Fruit fly (Drosophila melanogaster): ENCODE data around the gene Hsp60A.

Gene Hsp60A

DNA sequence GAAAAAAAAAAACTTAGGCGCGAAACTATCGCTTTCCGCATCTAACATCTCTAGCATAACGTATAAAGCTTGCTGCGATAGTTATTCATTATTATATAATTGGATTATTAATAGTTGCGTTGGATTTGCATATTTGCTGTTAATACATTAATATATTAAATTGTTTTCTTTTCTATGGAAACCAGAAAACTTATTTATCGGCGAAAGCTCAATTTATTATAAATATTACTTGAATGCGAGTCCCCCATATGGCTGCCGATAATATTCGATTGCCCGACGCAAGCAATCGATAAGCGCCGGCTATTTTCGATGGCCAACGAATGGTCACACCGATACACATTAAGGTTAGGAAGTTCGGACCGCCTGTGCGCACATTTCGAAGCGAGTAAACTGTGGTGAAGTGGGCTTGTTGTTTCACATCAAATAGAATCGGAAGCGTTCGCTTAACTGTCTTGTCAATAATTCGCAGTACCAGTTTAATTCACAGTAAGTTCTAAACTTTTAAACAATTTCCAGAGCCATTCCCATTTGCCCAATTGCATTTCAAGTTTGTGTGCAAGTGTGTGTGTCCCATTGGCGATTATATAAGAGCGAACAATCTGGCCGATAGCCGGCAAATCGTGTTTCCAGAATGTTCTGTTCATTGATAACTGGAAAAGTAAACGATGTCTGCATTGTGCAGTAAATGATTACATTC lies at the start of gene Hsp60A (continued):
- no peak for TF ChIP-seq spab (GFP tag; optimal IDR thresholded peaks at IDR 0.05)
- TF ChIP-seq Smox (GFP tag; optimal IDR thresholded peaks at IDR 0.05): peak; percentile 50
- peak; percentile 84 for TF ChIP-seq svp (GFP tag)
- peak; percentile 34 for TF ChIP-seq CG6854 (GFP tag; optimal IDR thresholded peaks at IDR 0.05)
- no peak for TF ChIP-seq CG7368 (GFP tag; optimal IDR thresholded peaks at IDR 0.05)
- peak; percentile 30 for TF ChIP-seq CG32006 (GFP tag; optimal IDR thresholded peaks at IDR 0.05)
- peak; percentile 52 for TF ChIP-seq Ets96B (tag; optimal IDR thresholded peaks at IDR 0.05)
- TF ChIP-seq CG10669 (GFP tag; optimal IDR thresholded peaks at IDR 0.05): peak; percentile 16
- TF ChIP-seq CG8319 (GFP tag; optimal IDR thresholded peaks at IDR 0.05): no peak

DNA sequence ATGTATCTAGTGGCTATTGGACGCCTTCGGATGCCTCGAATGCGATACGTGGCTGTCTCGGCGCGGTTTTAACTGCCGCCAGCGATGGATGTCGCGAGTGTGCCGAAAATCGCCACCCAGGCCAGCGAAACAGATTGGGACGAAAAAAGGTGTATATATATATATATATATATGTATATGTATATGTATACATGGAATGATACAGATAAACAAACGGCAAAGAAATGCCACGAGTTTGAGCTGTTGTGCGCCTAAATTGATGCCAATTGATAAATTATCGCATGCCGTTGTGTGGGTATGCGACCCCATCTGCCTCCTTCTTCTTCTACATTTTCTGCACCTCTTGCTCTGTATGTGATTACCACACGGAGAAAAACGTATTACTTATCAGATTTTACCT lies 48.8 kb upstream of the Hsp60A start, which contains the start of gene CG1545:
Gene CG1545 (minus strand): TSS at position 101 of the 400 bp plus-strand sequence.
- no peak for TF ChIP-seq net (GFP tag; optimal IDR thresholded peaks at IDR 0.05)
- no peak for TF ChIP-seq CG1621 (tag; optimal IDR thresholded peaks at IDR 0.05)
- no peak for TF ChIP-seq CG6163 (GFP tag; IDR thresholded peaks at IDR 0.05)
- TF ChIP-seq Gug (GFP tag; IDR thresholded peaks at IDR 0.05): no peak
- TF ChIP-seq CG16779 (tag; optimal IDR thresholded peaks at IDR 0.05): no peak
- TF ChIP-seq Eip78C (GFP tag): no peak
- TF ChIP-seq fd85E (GFP tag; optimal IDR thresholded peaks at IDR 0.05): no peak
- no peak for TF ChIP-seq Met (GFP tag; optimal IDR thresholded peaks at IDR 0.05)
- TF ChIP-seq Sox102F (GFP tag; optimal IDR thresholded peaks at IDR 0.05): no peak
- no peak for TF ChIP-seq Hr39 (GFP tag; optimal IDR thresholded peaks at IDR 0.05)
- TF ChIP-seq CG6854 (GFP tag; optimal IDR thresholded peaks at IDR 0.05): no peak
- TF ChIP-seq CG7368 (GFP tag; optimal IDR thresholded peaks at IDR 0.05): no peak
- TF ChIP-seq CG31627 (GFP tag; optimal IDR thresholded peaks at IDR 0.05): no peak
- TF ChIP-seq CG15336 (GFP tag; IDR thresholded peaks at IDR 0.05): no peak
- TF ChIP-seq CG3032 (tag; optimal IDR thresholded peaks at IDR 0.05): no peak
- TF ChIP-seq Blimp-1 (GFP tag; optimal IDR thresholded peaks at IDR 0.05): no peak
- no peak for TF ChIP-seq CG3919 (GFP tag; optimal IDR thresholded peaks at IDR 0.05)
- TF ChIP-seq fkh (GFP tag; optimal IDR thresholded peaks at IDR 0.05): no peak

DNA sequence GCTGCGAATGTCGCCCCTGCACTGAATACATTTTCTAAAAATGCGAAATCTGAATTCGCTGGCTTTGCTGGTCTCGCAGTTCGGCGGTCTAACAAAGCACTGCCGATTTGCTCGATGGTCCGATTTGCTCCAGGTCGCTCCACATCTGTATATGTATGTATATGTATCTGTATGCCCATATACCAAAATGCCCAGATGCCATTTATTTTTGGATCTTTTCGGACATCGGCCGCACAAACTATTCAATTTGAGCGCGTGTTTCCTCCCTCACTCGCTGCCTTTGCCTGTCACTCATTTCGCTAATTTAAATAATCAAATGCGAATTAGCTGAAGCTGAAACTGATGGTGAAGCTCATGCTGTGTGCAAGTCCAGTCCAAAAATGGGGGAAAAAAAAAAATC lies 45.2 kb upstream of the Hsp60A start, which contains the start of gene CG1537:
Gene CG1537 (minus strand): TSS at position 101 of the 400 bp plus-strand sequence.
- TF ChIP-seq CG9139 (GFP tag; optimal IDR thresholded peaks at IDR 0.05): no peak

DNA sequence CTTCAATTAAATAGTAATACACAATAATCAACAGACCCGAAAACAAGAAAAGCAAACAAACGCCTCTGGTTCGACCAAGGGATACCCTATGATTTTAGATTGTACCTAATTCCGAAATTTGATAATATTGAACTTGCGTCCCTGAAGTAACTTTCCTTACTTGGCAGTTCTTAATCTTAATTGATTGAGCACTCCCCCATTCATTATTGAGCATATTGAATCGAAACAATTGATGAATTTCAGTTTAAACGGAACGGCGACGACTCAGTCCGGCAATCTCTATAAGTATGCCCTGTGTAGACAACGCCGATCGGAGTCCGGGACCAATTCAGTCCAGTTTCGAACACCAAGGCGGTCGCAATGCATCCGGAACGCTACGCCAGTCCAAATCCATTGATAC lies 42.0 kb upstream of the Hsp60A start, which contains the start of gene CG15203:
Gene CG15203 (plus strand): TSS at position 301 of the 400 bp plus-strand sequence.
- no peak for TF ChIP-seq CG32006 (GFP tag; optimal IDR thresholded peaks at IDR 0.05)
- TF ChIP-seq svp (GFP tag): peak; percentile 37

DNA sequence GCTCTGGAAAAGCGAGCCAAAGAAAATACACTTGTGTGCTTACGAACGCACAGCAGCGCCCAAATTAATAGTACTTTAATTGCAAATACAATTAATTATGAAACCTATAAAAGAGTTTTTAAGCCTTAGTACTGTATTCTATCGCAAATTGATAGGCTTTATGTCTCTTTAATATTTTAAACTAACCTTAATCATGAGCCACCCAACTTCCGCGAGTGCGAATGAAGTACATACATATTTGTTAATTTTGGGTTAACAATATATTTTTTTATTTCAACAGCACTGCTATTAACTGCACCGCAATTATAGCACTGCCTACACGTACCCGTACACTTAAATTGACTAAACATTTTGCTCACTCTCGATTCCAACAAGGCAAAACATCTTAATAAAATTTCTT lies 27.0 kb upstream of the Hsp60A start:
- TF ChIP-seq Sox15 (GFP tag; optimal IDR thresholded peaks at IDR 0.05) (no peak), dac (GFP tag; optimal IDR thresholded peaks at IDR 0.05) (no peak), achi (GFP tag; optimal IDR thresholded peaks at IDR 0.05) (peak; percentile 49), CG6808 (GFP tag; optimal IDR thresholded peaks at IDR 0.05) (peak; percentile 32), fd85E (GFP tag; optimal IDR thresholded peaks at IDR 0.05) (no peak), CG34406 (GFP tag; optimal IDR thresholded peaks at IDR 0.05) (peak; percentile 32), Sox102F (GFP tag; optimal IDR thresholded peaks at IDR 0.05) (peak; percentile 9), CG9139 (GFP tag; optimal IDR thresholded peaks at IDR 0.05) (no peak), Gug (GFP tag; IDR thresholded peaks at IDR 0.05) (peak; percentile 54), Eip78C (GFP tag) (peak; percentile 80), fd59A (GFP tag; optimal IDR thresholded peaks at IDR 0.05) (peak; percentile 41), vri (GFP tag; optimal IDR thresholded peaks at IDR 0.05) (no peak), CG8632 (GFP tag; optimal IDR thresholded peaks at IDR 0.05) (no peak), CG4318 (GFP tag; optimal IDR thresholded peaks at IDR 0.05) (peak; percentile 32), CG7368 (GFP tag; optimal IDR thresholded peaks at IDR 0.05) (no peak), CG11294 (GFP tag; IDR thresholded peaks at IDR 0.05) (peak; percentile 41; the same call in 1 of the 2 replicates), cyc (GFP tag; optimal IDR thresholded peaks at IDR 0.05) (peak; percentile 26), svp (GFP tag) (peak; percentile 51), CG11902 (GFP tag; optimal IDR thresholded peaks at IDR 0.05) (no peak), CG6163 (GFP tag; IDR thresholded peaks at IDR 0.05) (0 out of 3 replicates have a peak, but pooled peaks have one; percentile 48), eg (GFP tag; IDR thresholded peaks at IDR 0.05) (peak; percentile 79), CG10631 (GFP tag; optimal IDR thresholded peaks at IDR 0.05) (peak; percentile 45), topi (GFP tag; optimal IDR thresholded peaks at IDR 0.05) (peak; percentile 30), CG3032 (tag; optimal IDR thresholded peaks at IDR 0.05) (no peak), CG31627 (GFP tag; optimal IDR thresholded peaks at IDR 0.05) (peak; percentile 14), CG16779 (tag; optimal IDR thresholded peaks at IDR 0.05) (no peak), CG32006 (GFP tag; optimal IDR thresholded peaks at IDR 0.05) (peak; percentile 71), Ets21C (GFP tag; optimal IDR thresholded peaks at IDR 0.05) (no peak)
